Fruit fly (Drosophila melanogaster) whole organism, embryonic: ENCODE data around the gene CG9522.
A peak's percentile ranks its signal among the peaks of the same experiment; 100 is the strongest.

Experiments used
- Ada2b ChIP-seq: fragments of 200-800 bp; sonication (Bioruptor generic); IDR thresholded peaks from 2 replicates; pipeline ENCODE4 v1.3.6; 2022; ENCODE audit warnings: missing biosample characterization, missing genetic modification characterization
- Bgb ChIP-seq: fragments of 200-800 bp; sonication (Bioruptor generic); IDR thresholded peaks from 2 replicates; pipeline ENCODE4 v1.3.6; 2022; ENCODE audit warnings: missing biosample characterization, missing genetic modification characterization; ENCODE audit not compliant: partially characterized antibody
- BtbVII ChIP-seq: fragments of 200-800 bp; sonication (Bioruptor generic); optimal IDR thresholded peaks from 3 replicates; lab custom pipeline; 2017; ENCODE audit warnings: missing biosample characterization, mild to moderate bottlenecking, missing genetic modification characterization
- CG1024 ChIP-seq: fragments of 200-800 bp; sonication (Bioruptor generic); IDR thresholded peaks from 2 replicates; pipeline ENCODE4 v1.3.6; 2022; ENCODE audit warnings: missing biosample characterization, missing genetic modification characterization
- CG10959 ChIP-seq: fragments of 200-800 bp; sonication (Bioruptor generic); IDR thresholded peaks from 2 replicates; pipeline ENCODE4 v1.3.6; 2022; ENCODE audit warnings: missing biosample characterization, missing genetic modification characterization
- CG13296 ChIP-seq: fragments of 200-800 bp; sonication (Bioruptor generic); optimal IDR thresholded peaks from 3 replicates; lab custom pipeline; 2018; ENCODE audit warnings: missing biosample characterization, mild to moderate bottlenecking, missing genetic modification characterization
- CG14441 ChIP-seq: fragments of 200-800 bp; sonication (Bioruptor generic); IDR thresholded peaks from 2 replicates; pipeline ENCODE4 v1.3.6; 2022; ENCODE audit warnings: missing biosample characterization, missing genetic modification characterization
- CG15011 ChIP-seq: fragments of 200-800 bp; sonication (Bioruptor generic); optimal IDR thresholded peaks from 3 replicates; lab custom pipeline; 2018; ENCODE audit warnings: missing biosample characterization, mild to moderate bottlenecking, missing genetic modification characterization
- CG15479 ChIP-seq: fragments of 200-800 bp; sonication (Bioruptor generic); optimal IDR thresholded peaks from 3 replicates; lab custom pipeline; 2019; ENCODE audit warnings: missing biosample characterization, mild to moderate bottlenecking, missing genetic modification characterization, moderate library complexity
- CG15601 ChIP-seq: fragments of 200-800 bp; sonication (Bioruptor generic); optimal IDR thresholded peaks from 3 replicates; lab custom pipeline; 2019; ENCODE audit warnings: missing biosample characterization, mild to moderate bottlenecking, missing genetic modification characterization, moderate library complexity
- CG17186 ChIP-seq: fragments of 200-800 bp; sonication (Bioruptor generic); optimal IDR thresholded peaks from 3 replicates; lab custom pipeline; 2017; ENCODE audit warnings: missing biosample characterization, missing genetic modification reagents, missing genetic modification characterization
- CG17361 ChIP-seq: fragments of 200-800 bp; sonication (Bioruptor generic); IDR thresholded peaks from 3 replicates; pipeline ENCODE4 v1.3.6; 2022; ENCODE audit warnings: missing biosample characterization, missing genetic modification characterization
- CG2129 ChIP-seq: fragments of 200-800 bp; sonication (Bioruptor generic); IDR thresholded peaks from 2 replicates; pipeline ENCODE4 v1.3.6; 2022; ENCODE audit warnings: missing biosample characterization, missing genetic modification characterization; ENCODE audit not compliant: partially characterized antibody
- CG34224 ChIP-seq: fragments of 200-800 bp; sonication (Bioruptor generic); IDR thresholded peaks from 3 replicates; pipeline ENCODE4 v1.3.6; 2022; ENCODE audit warnings: missing biosample characterization, missing genetic modification characterization; ENCODE audit not compliant: partially characterized antibody
- CG34422 ChIP-seq: fragments of 200-800 bp; sonication (Bioruptor generic); IDR thresholded peaks from 3 replicates; pipeline ENCODE4 v1.3.6; 2022; ENCODE audit warnings: missing biosample characterization, missing genetic modification characterization
- CG3838 ChIP-seq: fragments of 200-800 bp; sonication (Bioruptor generic); optimal IDR thresholded peaks from 3 replicates; lab custom pipeline; 2016; ENCODE audit warnings: missing biosample characterization, missing genetic modification characterization
- CG4328 ChIP-seq: fragments of 200-800 bp; sonication (Bioruptor generic); optimal IDR thresholded peaks from 3 replicates; lab custom pipeline; 2017; ENCODE audit warnings: missing biosample characterization, missing genetic modification reagents, missing genetic modification characterization
- CG4424 ChIP-seq: fragments of 200-800 bp; sonication (Bioruptor generic); optimal IDR thresholded peaks from 3 replicates; lab custom pipeline; 2016; ENCODE audit warnings: missing biosample characterization, missing genetic modification characterization
- CG4617 ChIP-seq: fragments of 200-800 bp; sonication (Bioruptor generic); optimal IDR thresholded peaks from 3 replicates; lab custom pipeline; 2016; ENCODE audit warnings: missing biosample characterization, missing genetic modification characterization, borderline replicate concordance
- CG4707 ChIP-seq: fragments of 200-800 bp; sonication (Bioruptor generic); optimal IDR thresholded peaks from 2 replicates; lab custom pipeline; 2018; ENCODE audit warnings: missing biosample characterization, mild to moderate bottlenecking, missing genetic modification characterization, moderate library complexity
- CG7987 ChIP-seq: fragments of 200-800 bp; sonication (Bioruptor generic); optimal IDR thresholded peaks from 2 replicates; lab custom pipeline; 2018; ENCODE audit warnings: missing biosample characterization, mild to moderate bottlenecking, missing genetic modification characterization, moderate library complexity
- CG8290 ChIP-seq, 3 experiments: fragments of 200-800 bp; sonication (Bioruptor generic); optimal IDR thresholded peaks; 2 replicates each; lab custom pipeline; 2016 to 2019; ENCODE audit warnings: missing biosample characterization in 3 of 3, missing genetic modification characterization in 3 of 3, mild to moderate bottlenecking in 2 of 3, moderate library complexity in 1 of 3
- CG9727 ChIP-seq: fragments of 200-800 bp; sonication (Bioruptor generic); optimal IDR thresholded peaks from 3 replicates; lab custom pipeline; 2017; ENCODE audit warnings: missing biosample characterization, mild to moderate bottlenecking, missing genetic modification characterization
- CG9876 ChIP-seq: fragments of 200-800 bp; sonication (Bioruptor generic); optimal IDR thresholded peaks from 2 replicates; lab custom pipeline; 2016; ENCODE audit warnings: missing biosample characterization, missing genetic modification characterization
- Dll ChIP-seq: fragments of 200-800 bp; sonication (Bioruptor generic); IDR thresholded peaks from 4 replicates; pipeline ENCODE4 v1.3.6; 2022; ENCODE audit warnings: missing biosample characterization, missing genetic modification characterization; ENCODE audit not compliant: partially characterized antibody
- Elba2 ChIP-seq: fragments of 200-800 bp; sonication (Bioruptor generic); optimal IDR thresholded peaks from 3 replicates; lab custom pipeline; 2016; ENCODE audit warnings: missing biosample characterization, missing genetic modification characterization
- H15 ChIP-seq: fragments of 200-800 bp; sonication (Bioruptor generic); IDR thresholded peaks from 3 replicates; pipeline ENCODE4 v1.3.6; 2022; ENCODE audit warnings: missing biosample characterization, missing genetic modification characterization
- Mad ChIP-seq: fragments of 200-800 bp; sonication (Bioruptor generic); optimal IDR thresholded peaks from 2 replicates; lab custom pipeline; 2016; ENCODE audit warnings: missing biosample characterization, missing genetic modification characterization
- Rx ChIP-seq: fragments of 200-800 bp; sonication (Bioruptor generic); IDR thresholded peaks from 2 replicates; pipeline ENCODE4 v1.3.6; 2022; ENCODE audit warnings: missing biosample characterization, missing genetic modification characterization
- Stat92E ChIP-seq, 3 experiments: fragments of >200 bp in 2 of 3; fragments of 200-800 bp in 1 of 3; sonication (Bioruptor generic) in 1 of 3; optimal IDR thresholded peaks; 2 replicates each; lab custom pipeline; 2017 to 2019; ENCODE audit warnings: missing biosample characterization in 3 of 3, missing genetic modification characterization in 3 of 3, mild to moderate bottlenecking in 1 of 3, moderate library complexity in 1 of 3
- abd-A ChIP-seq: fragments of 200-800 bp; sonication (Bioruptor generic); optimal IDR thresholded peaks from 3 replicates; lab custom pipeline; 2019; ENCODE audit warnings: missing biosample characterization, mild to moderate bottlenecking, missing genetic modification characterization, moderate library complexity
- cato ChIP-seq: fragments of 200-800 bp; sonication (Bioruptor generic); optimal IDR thresholded peaks from 2 replicates; lab custom pipeline; 2016; ENCODE audit warnings: missing biosample characterization, missing genetic modification characterization, borderline replicate concordance
- corto ChIP-seq: fragments of 200-800 bp; sonication (Bioruptor generic); optimal IDR thresholded peaks from 2 replicates; lab custom pipeline; 2016; ENCODE audit warnings: missing biosample characterization, mild to moderate bottlenecking, missing genetic modification characterization, moderate library complexity
- crp ChIP-seq, 2 experiments: fragments of 200-800 bp; sonication (Bioruptor generic); optimal IDR thresholded peaks; 2 replicates in 1 of 2; 3 replicates in 1 of 2; lab custom pipeline; 2017; ENCODE audit warnings: missing biosample characterization in 2 of 2, missing genetic modification characterization in 2 of 2, mild to moderate bottlenecking in 1 of 2, moderate library complexity in 1 of 2
- ftz-f1 ChIP-seq: fragments of 200-800 bp; sonication (Bioruptor generic); optimal IDR thresholded peaks from 2 replicates; lab custom pipeline; 2016; ENCODE audit warnings: missing biosample characterization, missing genetic modification characterization
- hkb ChIP-seq, 2 experiments: fragments of 200-800 bp in 1 of 2; fragments of >200 bp in 1 of 2; sonication (Bioruptor generic) in 1 of 2; IDR thresholded peaks in 1 of 2; optimal IDR thresholded peaks in 1 of 2; 2 replicates each; pipeline versions ENCODE4 v1.3.6 to Lab custom; 2017 to 2022; ENCODE audit warnings: missing biosample characterization in 1 of 2, missing genetic modification characterization in 1 of 2
- klu ChIP-seq: fragments of 200-800 bp; sonication (Bioruptor generic); IDR thresholded peaks from 2 replicates; pipeline ENCODE4 v1.3.6; 2022; ENCODE audit warnings: missing biosample characterization, missing genetic modification characterization
- lab ChIP-seq: fragments of 200-800 bp; sonication (Bioruptor generic); optimal IDR thresholded peaks from 3 replicates; lab custom pipeline; 2017; ENCODE audit warnings: missing biosample characterization, missing genetic modification characterization, mild to moderate bottlenecking, moderate library complexity, missing genetic modification reagents
- lbe ChIP-seq: fragments of 200-800 bp; sonication (Bioruptor generic); optimal IDR thresholded peaks from 2 replicates; lab custom pipeline; 2016; ENCODE audit warnings: missing biosample characterization, mild to moderate bottlenecking, missing genetic modification characterization
- phol ChIP-seq: fragments of 200-800 bp; sonication (Bioruptor generic); optimal IDR thresholded peaks from 3 replicates; lab custom pipeline; 2018; ENCODE audit warnings: missing biosample characterization, mild to moderate bottlenecking, missing genetic modification characterization, moderate library complexity
- pum ChIP-seq: fragments of 200-800 bp; sonication (Bioruptor generic); optimal IDR thresholded peaks from 2 replicates; lab custom pipeline; 2016; ENCODE audit warnings: missing biosample characterization, missing genetic modification characterization
- scrt ChIP-seq: fragments of 200-800 bp; sonication (Bioruptor generic); optimal IDR thresholded peaks from 2 replicates; lab custom pipeline; 2018; ENCODE audit warnings: missing biosample characterization, mild to moderate bottlenecking, missing genetic modification characterization, moderate library complexity
- shn ChIP-seq: fragments of 200-800 bp; sonication (Bioruptor generic); optimal IDR thresholded peaks from 3 replicates; lab custom pipeline; 2016; ENCODE audit warnings: missing biosample characterization, missing genetic modification characterization
- slbo ChIP-seq: fragments of 200-800 bp; sonication (Bioruptor generic); IDR thresholded peaks from 2 replicates; pipeline ENCODE4 v1.3.6; 2022; ENCODE audit warnings: missing biosample characterization, missing genetic modification characterization
- ssp ChIP-seq: fragments of 200-800 bp; sonication (Bioruptor generic); IDR thresholded peaks from 2 replicates; pipeline ENCODE4 v1.3.6; 2022; ENCODE audit warnings: missing biosample characterization, missing genetic modification characterization
- stwl ChIP-seq: fragments of 200-800 bp; sonication (Bioruptor generic); optimal IDR thresholded peaks from 3 replicates; lab custom pipeline; 2018; ENCODE audit warnings: missing biosample characterization, mild to moderate bottlenecking, missing genetic modification characterization, moderate library complexity
- sug ChIP-seq: fragments of 200-800 bp; optimal IDR thresholded peaks from 2 replicates; lab custom pipeline; 2019; ENCODE audit warnings: missing biosample characterization, mild to moderate bottlenecking, missing genetic modification characterization, moderate library complexity
- tll ChIP-seq, 2 experiments: fragments of 200-800 bp in 1 of 2; fragments of >200 bp in 1 of 2; sonication (Bioruptor generic) in 1 of 2; optimal IDR thresholded peaks; 2 replicates each; lab custom pipeline; 2017 to 2019; ENCODE audit warnings: missing biosample characterization in 2 of 2, missing genetic modification characterization in 2 of 2, mild to moderate bottlenecking in 1 of 2, moderate library complexity in 1 of 2
- z ChIP-seq: fragments of 200-800 bp; sonication (Bioruptor generic); IDR thresholded peaks from 3 replicates; pipeline ENCODE4 v1.3.6; 2022; ENCODE audit warnings: missing biosample characterization, missing genetic modification characterization
- zfh1 ChIP-seq: fragments of 200-800 bp; sonication (Bioruptor generic); IDR thresholded peaks from 3 replicates; pipeline ENCODE4 v1.3.6; 2022; ENCODE audit warnings: missing biosample characterization, missing genetic modification characterization

Gene CG9522

DNA sequence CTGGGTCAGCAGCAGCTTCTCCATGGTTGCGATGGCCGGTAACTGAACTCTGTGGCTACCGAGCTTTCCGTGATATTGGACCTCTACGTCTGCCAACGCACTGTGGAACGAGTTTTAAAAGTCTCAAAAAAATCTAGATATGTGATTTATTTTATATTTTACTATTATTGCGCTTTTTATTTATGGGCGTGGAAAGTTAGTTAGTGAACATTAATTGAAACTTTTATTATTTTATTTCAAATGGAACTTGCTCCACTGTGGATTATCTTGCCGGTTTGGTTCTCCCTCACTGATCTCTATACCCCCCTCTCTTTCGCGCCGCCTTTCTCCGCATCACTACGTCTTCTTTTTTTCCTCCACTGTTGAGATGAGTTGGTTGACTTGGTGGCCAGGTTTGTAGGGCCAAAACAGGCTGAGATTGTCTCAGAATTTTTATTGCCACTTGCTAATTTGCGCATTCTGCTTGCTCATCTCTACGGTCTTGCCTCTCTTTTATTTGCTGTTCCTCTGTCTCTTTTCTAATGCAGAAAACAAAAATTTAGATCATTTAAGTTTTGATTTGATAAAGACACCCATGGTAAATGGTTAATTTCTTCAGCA, at the start of gene CG9522 (continued):
- no peak for TF ChIP-seq crp (GFP tag; optimal IDR thresholded peaks at IDR 0.05; lab: Kevin White, UChicago)
- peak; percentile 59; the same call in 1 of the 3 replicates for TF ChIP-seq H15
- peak in 1 of 3 experiments; percentile 39 for TF ChIP-seq Stat92E (GFP tag; optimal IDR thresholded peaks at IDR 0.05; lab: Kevin White, UChicago)
- TF ChIP-seq Ada2b (GFP tag; lab: Robert Waterston, UW): peak; percentile 81
- TF ChIP-seq lab: peak; percentile 83
- no peak for TF ChIP-seq CG2129
- TF ChIP-seq BtbVII (GFP tag; lab: Kevin White, UChicago): peak; percentile 46
- TF ChIP-seq zfh1: peak; percentile 85
- TF ChIP-seq CG1024: peak; percentile 69
- TF ChIP-seq CG3838 (GFP tag; lab: Kevin White, UChicago): no peak
- TF ChIP-seq Bgb (GFP tag; lab: Robert Waterston, UW): no peak
- TF ChIP-seq z (GFP tag; lab: Robert Waterston, UW): no peak
- peak; percentile 77 for TF ChIP-seq CG4424
- peak; percentile 39; the same call in 1 of the 2 replicates for TF ChIP-seq CG14441 (GFP tag; lab: Robert Waterston, UW)
- TF ChIP-seq Mad (GFP tag; lab: Kevin White, UChicago): peak; percentile 47
- no peak for TF ChIP-seq CG34224 (GFP tag; lab: Robert Waterston, UW)
- no peak for TF ChIP-seq CG17186 (GFP tag; lab: Kevin White, UChicago)
- no peak for TF ChIP-seq shn (GFP tag; lab: Kevin White, UChicago)
- 0 out of 2 replicates have a peak, but pooled peaks have one; percentile 18 for TF ChIP-seq Rx (GFP tag; lab: Robert Waterston, UW)
- TF ChIP-seq CG9876: no peak
- peak; percentile 68 for TF ChIP-seq CG4707
- no peak for TF ChIP-seq Dll
- TF ChIP-seq corto (GFP tag; lab: Kevin White, UChicago): peak; percentile 34
- peak; percentile 29 for TF ChIP-seq pum (GFP tag; lab: Kevin White, UChicago)
- peak; percentile 79 for TF ChIP-seq CG10959
- TF ChIP-seq CG4328 (GFP tag; lab: Kevin White, UChicago): no peak
- peak; percentile 34 for TF ChIP-seq CG15011 (GFP tag; lab: Kevin White, UChicago)
- peak; percentile 63 for TF ChIP-seq CG13296 (GFP tag; lab: Kevin White, UChicago)
- TF ChIP-seq Elba2 (GFP tag; lab: Kevin White, UChicago): no peak
- TF ChIP-seq CG34422 (GFP tag; lab: Robert Waterston, UW): peak; percentile 62; the same call in 1 of the 3 replicates
- TF ChIP-seq scrt: peak; percentile 45
- TF ChIP-seq hkb (optimal IDR thresholded peaks at IDR 0.05; lab: Kevin White, UChicago): no peak
- TF ChIP-seq hkb (GFP tag; IDR thresholded peaks at IDR 0.05; lab: Robert Waterston, UW): peak; percentile 86
- TF ChIP-seq CG7987 (GFP tag; lab: Kevin White, UChicago): no peak
- peak; percentile 59 for TF ChIP-seq ssp (GFP tag; lab: Robert Waterston, UW)
- TF ChIP-seq abd-A: no peak
- TF ChIP-seq CG9727 (GFP tag; lab: Kevin White, UChicago): peak; percentile 74
- TF ChIP-seq phol (tag; lab: Kevin White, UChicago): peak; percentile 71

DNA sequence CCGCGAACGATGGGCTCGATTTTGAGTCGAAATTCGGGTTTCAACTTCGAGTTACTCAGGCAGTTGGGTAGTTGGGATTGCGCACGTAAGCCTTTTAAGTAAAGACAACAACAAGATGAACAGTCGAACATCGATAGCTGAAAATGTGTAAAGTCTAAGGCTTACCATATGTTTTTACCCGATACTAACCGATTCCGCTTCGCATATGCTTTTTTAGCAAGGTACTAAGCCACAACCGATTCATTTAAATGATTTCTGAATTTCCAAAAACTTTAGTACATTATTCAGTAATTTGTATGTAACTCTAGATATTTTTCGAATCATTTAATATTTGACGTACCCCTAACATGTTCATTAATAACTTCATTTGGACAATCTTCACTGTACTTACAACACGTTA, 49.0 kb upstream of the CG9522 start:
- TF ChIP-seq CG15479 (GFP tag; lab: Kevin White, UChicago): no peak
- TF ChIP-seq ftz-f1: no peak
- no peak for TF ChIP-seq lbe
- no peak for TF ChIP-seq stwl (tag; lab: Kevin White, UChicago)
- no peak for TF ChIP-seq sug
- no peak for TF ChIP-seq klu (GFP tag; lab: Robert Waterston, UW)
- no peak for TF ChIP-seq CG8290 (GFP tag; optimal IDR thresholded peaks at IDR 0.05; lab: Kevin White, UChicago)
- TF ChIP-seq CG8290 (tag; optimal IDR thresholded peaks at IDR 0.05; lab: Kevin White, UChicago): no peak
- no peak for TF ChIP-seq cato (GFP tag; lab: Kevin White, UChicago)
- TF ChIP-seq CG15601 (tag; lab: Kevin White, UChicago): no peak
- no peak for TF ChIP-seq tll (GFP tag; optimal IDR thresholded peaks at IDR 0.05; lab: Kevin White, UChicago)
- TF ChIP-seq CG4617 (GFP tag; lab: Kevin White, UChicago): no peak
- peak; percentile 16; the same call in 1 of the 2 replicates for TF ChIP-seq slbo (GFP tag; lab: Robert Waterston, UW)
- TF ChIP-seq CG17361 (GFP tag; lab: Robert Waterston, UW): no peak
